Fruit fly (Drosophila melanogaster) whole organism, embryonic: ENCODE measurements around the gene gfzf.
A peak's percentile ranks its signal among the peaks of the same experiment; 100 is the strongest.

Source experiments
- C15 ChIP-seq: fragments of 200-800 bp; sonication (Bioruptor generic); IDR thresholded peaks from 3 replicates; pipeline ENCODE4 v1.3.6; 2022; ENCODE audit warnings: missing biosample characterization, missing genetic modification characterization
- CG10462 ChIP-seq: fragments of 200-800 bp; sonication (Bioruptor generic); optimal IDR thresholded peaks from 2 replicates; lab custom pipeline; 2016; ENCODE audit warnings: missing biosample characterization, missing genetic modification characterization
- CG12219 ChIP-seq: fragments of 200-800 bp; sonication (Bioruptor generic); optimal IDR thresholded peaks from 3 replicates; lab custom pipeline; 2018; ENCODE audit warnings: missing biosample characterization, mild to moderate bottlenecking, missing genetic modification characterization
- CG12391 ChIP-seq: fragments of 200-800 bp; sonication (Bioruptor generic); optimal IDR thresholded peaks from 3 replicates; lab custom pipeline; 2018; ENCODE audit warnings: missing biosample characterization, mild to moderate bottlenecking, missing genetic modification characterization, moderate library complexity
- CG12744 ChIP-seq: fragments of 200-800 bp; sonication (Bioruptor generic); optimal IDR thresholded peaks from 2 replicates; lab custom pipeline; 2016; ENCODE audit warnings: missing biosample characterization, missing genetic modification characterization
- CG14014 ChIP-seq: fragments of 200-800 bp; sonication (Bioruptor generic); IDR thresholded peaks from 2 replicates; pipeline ENCODE4 v1.3.6; 2022; ENCODE audit warnings: missing biosample characterization, missing genetic modification characterization
- CG14710 ChIP-seq: fragments of 200-800 bp; sonication (Bioruptor generic); optimal IDR thresholded peaks from 3 replicates; lab custom pipeline; 2019; ENCODE audit warnings: missing biosample characterization, mild to moderate bottlenecking, missing genetic modification characterization, moderate library complexity
- CG16863 ChIP-seq: fragments of 200-800 bp; sonication (Bioruptor generic); optimal IDR thresholded peaks from 3 replicates; lab custom pipeline; 2016; ENCODE audit warnings: missing biosample characterization, missing genetic modification characterization
- CG17385 ChIP-seq: fragments of 200-800 bp; sonication (Bioruptor generic); optimal IDR thresholded peaks from 3 replicates; lab custom pipeline; 2018; ENCODE audit warnings: missing biosample characterization, mild to moderate bottlenecking, missing genetic modification characterization
- CG17568 ChIP-seq: fragments of 200-800 bp; sonication (Bioruptor generic); optimal IDR thresholded peaks from 2 replicates; lab custom pipeline; 2018; ENCODE audit warnings: missing biosample characterization, mild to moderate bottlenecking, missing genetic modification characterization, moderate library complexity
- CG2875 ChIP-seq: fragments of 200-800 bp; sonication (Bioruptor generic); optimal IDR thresholded peaks from 2 replicates; lab custom pipeline; 2017; ENCODE audit warnings: missing biosample characterization, mild to moderate bottlenecking, missing genetic modification characterization, missing genetic modification reagents
- CG3065 ChIP-seq: fragments of 200-800 bp; sonication (Bioruptor generic); optimal IDR thresholded peaks from 2 replicates; lab custom pipeline; 2016; ENCODE audit warnings: missing biosample characterization, missing genetic modification characterization
- CG3407 ChIP-seq: fragments of 200-800 bp; sonication (Bioruptor generic); optimal IDR thresholded peaks from 2 replicates; lab custom pipeline; 2018; ENCODE audit warnings: missing biosample characterization, mild to moderate bottlenecking, missing genetic modification characterization
- CG3847 ChIP-seq: fragments of 200-800 bp; sonication (Bioruptor generic); IDR thresholded peaks from 2 replicates; pipeline ENCODE4 v1.3.6; 2022; ENCODE audit warnings: missing biosample characterization, missing genetic modification characterization
- CG42726 ChIP-seq: fragments of 200-800 bp; sonication (Bioruptor generic); IDR thresholded peaks from 2 replicates; pipeline ENCODE4 v1.3.6; 2022; ENCODE audit warnings: missing biosample characterization, missing genetic modification characterization; ENCODE audit not compliant: partially characterized antibody
- CG4404 ChIP-seq: fragments of 200-800 bp; sonication (Bioruptor generic); IDR thresholded peaks from 2 replicates; pipeline ENCODE4 v1.3.6; 2022; ENCODE audit warnings: missing biosample characterization, missing genetic modification characterization
- CG5953 ChIP-seq: fragments of 200-800 bp; sonication (Bioruptor generic); IDR thresholded peaks from 2 replicates; pipeline ENCODE4 v1.3.6; 2022; ENCODE audit warnings: missing biosample characterization, missing genetic modification characterization
- CG6254 ChIP-seq: fragments of 200-800 bp; sonication (Bioruptor generic); optimal IDR thresholded peaks from 3 replicates; lab custom pipeline; 2017; ENCODE audit warnings: mild to moderate bottlenecking, missing biosample characterization, missing genetic modification reagents, missing genetic modification characterization
- CG6272 ChIP-seq: fragments of 200-800 bp; sonication (Bioruptor generic); IDR thresholded peaks from 2 replicates; pipeline ENCODE4 v1.3.6; 2022; ENCODE audit warnings: missing biosample characterization, missing genetic modification characterization
- CG6813 ChIP-seq: fragments of 200-800 bp; sonication (Bioruptor generic); optimal IDR thresholded peaks from 2 replicates; lab custom pipeline; 2017; ENCODE audit warnings: missing biosample characterization, missing genetic modification characterization, mild to moderate bottlenecking, moderate library complexity, missing genetic modification reagents
- Dad ChIP-seq: fragments of 200-800 bp; sonication (Bioruptor generic); optimal IDR thresholded peaks from 3 replicates; lab custom pipeline; 2016; ENCODE audit warnings: missing biosample characterization, missing genetic modification characterization
- Dek ChIP-seq: fragments of 200-800 bp; sonication (Bioruptor generic); optimal IDR thresholded peaks from 3 replicates; lab custom pipeline; 2019; ENCODE audit warnings: missing biosample characterization, mild to moderate bottlenecking, missing genetic modification characterization, moderate library complexity
- Drgx ChIP-seq: fragments of 200-800 bp; sonication (Bioruptor generic); IDR thresholded peaks from 2 replicates; pipeline ENCODE4 v1.3.6; 2022; ENCODE audit warnings: missing biosample characterization, missing genetic modification characterization
- E2f2 ChIP-seq: fragments of 200-800 bp; sonication (Bioruptor generic); IDR thresholded peaks from 2 replicates; pipeline ENCODE4 v1.3.6; 2022; ENCODE audit warnings: missing biosample characterization, missing genetic modification characterization
- ERR ChIP-seq: fragments of 200-800 bp; sonication (Bioruptor generic); optimal IDR thresholded peaks from 2 replicates; lab custom pipeline; 2016; ENCODE audit warnings: missing biosample characterization, missing genetic modification characterization
- Fer1 ChIP-seq: fragments of 200-800 bp; sonication (Bioruptor generic); optimal IDR thresholded peaks from 2 replicates; lab custom pipeline; 2017; ENCODE audit warnings: missing biosample characterization, mild to moderate bottlenecking, missing genetic modification characterization
- H15 ChIP-seq: fragments of 200-800 bp; sonication (Bioruptor generic); IDR thresholded peaks from 3 replicates; pipeline ENCODE4 v1.3.6; 2022; ENCODE audit warnings: missing biosample characterization, missing genetic modification characterization
- HLH54F ChIP-seq: fragments of 200-800 bp; sonication (Bioruptor generic); optimal IDR thresholded peaks from 3 replicates; lab custom pipeline; 2016; ENCODE audit warnings: missing biosample characterization, missing genetic modification characterization
- MESR4 ChIP-seq: fragments of 200-800 bp; sonication (Bioruptor generic); optimal IDR thresholded peaks from 2 replicates; lab custom pipeline; 2018; ENCODE audit warnings: missing biosample characterization, mild to moderate bottlenecking, missing genetic modification characterization, moderate library complexity
- NFAT ChIP-seq: fragments of 200-800 bp; sonication (Bioruptor generic); IDR thresholded peaks from 2 replicates; pipeline ENCODE4 v1.3.6; 2022; ENCODE audit warnings: missing biosample characterization, missing genetic modification characterization
- Usf ChIP-seq: fragments of 200-800 bp; sonication (Bioruptor generic); optimal IDR thresholded peaks from 2 replicates; lab custom pipeline; 2017; ENCODE audit warnings: missing genotype, missing biosample characterization, missing genetic modification characterization
- az2 ChIP-seq: fragments of 200-800 bp; sonication (Bioruptor generic); optimal IDR thresholded peaks from 3 replicates; lab custom pipeline; 2016; ENCODE audit warnings: missing biosample characterization, missing genetic modification characterization
- bigmax ChIP-seq: fragments of 200-800 bp; sonication (Bioruptor generic); optimal IDR thresholded peaks from 2 replicates; lab custom pipeline; 2018; ENCODE audit warnings: missing biosample characterization, mild to moderate bottlenecking, missing genetic modification characterization
- cg ChIP-seq: fragments of 200-800 bp; sonication (Bioruptor generic); optimal IDR thresholded peaks from 3 replicates; lab custom pipeline; 2019; ENCODE audit warnings: missing biosample characterization, mild to moderate bottlenecking, missing genetic modification characterization, moderate library complexity
- dmrt11E ChIP-seq: fragments of 200-800 bp; sonication (Bioruptor generic); optimal IDR thresholded peaks from 3 replicates; lab custom pipeline; 2018; ENCODE audit warnings: missing biosample characterization, mild to moderate bottlenecking, missing genetic modification characterization, moderate library complexity
- ewg ChIP-seq: fragments of 200-800 bp; sonication (Bioruptor generic); optimal IDR thresholded peaks from 3 replicates; lab custom pipeline; 2017; ENCODE audit warnings: mild to moderate bottlenecking, missing biosample characterization, missing genetic modification reagents, missing genetic modification characterization
- fu2 ChIP-seq: fragments of 200-800 bp; sonication (Bioruptor generic); optimal IDR thresholded peaks from 2 replicates; lab custom pipeline; 2016; ENCODE audit warnings: missing biosample characterization, missing genetic modification characterization
- insv ChIP-seq, 2 experiments: fragments of 200-800 bp; sonication (Bioruptor generic); optimal IDR thresholded peaks; 3 replicates each; lab custom pipeline; 2016 to 2018; ENCODE audit warnings: missing biosample characterization in 2 of 2, missing genetic modification characterization in 2 of 2
- kah ChIP-seq: fragments of 200-800 bp; sonication (Bioruptor generic); optimal IDR thresholded peaks from 2 replicates; lab custom pipeline; 2018; ENCODE audit warnings: missing biosample characterization, mild to moderate bottlenecking, missing genetic modification characterization
- ken ChIP-seq: fragments of 200-800 bp; sonication (Bioruptor generic); IDR thresholded peaks from 3 replicates; pipeline ENCODE4 v1.3.6; 2022; ENCODE audit warnings: missing biosample characterization, missing genetic modification characterization
- lab ChIP-seq: fragments of 200-800 bp; sonication (Bioruptor generic); optimal IDR thresholded peaks from 3 replicates; lab custom pipeline; 2017; ENCODE audit warnings: missing biosample characterization, missing genetic modification characterization, mild to moderate bottlenecking, moderate library complexity, missing genetic modification reagents
- otp ChIP-seq: fragments of 200-800 bp; sonication (Bioruptor generic); IDR thresholded peaks from 3 replicates; pipeline ENCODE4, ENCODE4 v1.3.6; 2022; ENCODE audit warnings: missing biosample characterization, missing genetic modification characterization
- pita ChIP-seq: fragments of 200-800 bp; sonication (Bioruptor generic); optimal IDR thresholded peaks from 2 replicates; lab custom pipeline; 2017; ENCODE audit warnings: missing biosample characterization, mild to moderate bottlenecking, missing genetic modification characterization
- sens-2 ChIP-seq: fragments of 200-800 bp; sonication (Bioruptor generic); IDR thresholded peaks from 2 replicates; pipeline ENCODE4 v1.3.6; 2022; ENCODE audit warnings: missing biosample characterization, missing genetic modification characterization
- sim ChIP-seq: fragments of 200-800 bp; sonication (Bioruptor generic); IDR thresholded peaks from 2 replicates; pipeline ENCODE4 v1.3.6; 2022; ENCODE audit warnings: missing biosample characterization, missing genetic modification characterization
- slou ChIP-seq: fragments of 200-800 bp; sonication (Bioruptor generic); optimal IDR thresholded peaks from 3 replicates; lab custom pipeline; 2016; ENCODE audit warnings: missing biosample characterization, missing genetic modification characterization
- so ChIP-seq: fragments of 200-800 bp; sonication (Bioruptor generic); IDR thresholded peaks from 3 replicates; pipeline ENCODE4 v1.3.6; 2022; ENCODE audit warnings: missing biosample characterization, missing genetic modification characterization
- sqz ChIP-seq: fragments of 200-800 bp; sonication (Bioruptor generic); optimal IDR thresholded peaks from 3 replicates; lab custom pipeline; 2018; ENCODE audit warnings: missing biosample characterization, mild to moderate bottlenecking, missing genetic modification characterization
- wek ChIP-seq: fragments of 200-800 bp; sonication (Bioruptor generic); optimal IDR thresholded peaks from 3 replicates; lab custom pipeline; 2018; ENCODE audit warnings: missing biosample characterization, mild to moderate bottlenecking, missing genetic modification characterization, moderate library complexity
- zf30C ChIP-seq: fragments of 200-800 bp; sonication (Bioruptor generic); optimal IDR thresholded peaks from 3 replicates; lab custom pipeline; 2018; ENCODE audit warnings: missing biosample characterization, mild to moderate bottlenecking, missing genetic modification characterization

Gene gfzf

DNA sequence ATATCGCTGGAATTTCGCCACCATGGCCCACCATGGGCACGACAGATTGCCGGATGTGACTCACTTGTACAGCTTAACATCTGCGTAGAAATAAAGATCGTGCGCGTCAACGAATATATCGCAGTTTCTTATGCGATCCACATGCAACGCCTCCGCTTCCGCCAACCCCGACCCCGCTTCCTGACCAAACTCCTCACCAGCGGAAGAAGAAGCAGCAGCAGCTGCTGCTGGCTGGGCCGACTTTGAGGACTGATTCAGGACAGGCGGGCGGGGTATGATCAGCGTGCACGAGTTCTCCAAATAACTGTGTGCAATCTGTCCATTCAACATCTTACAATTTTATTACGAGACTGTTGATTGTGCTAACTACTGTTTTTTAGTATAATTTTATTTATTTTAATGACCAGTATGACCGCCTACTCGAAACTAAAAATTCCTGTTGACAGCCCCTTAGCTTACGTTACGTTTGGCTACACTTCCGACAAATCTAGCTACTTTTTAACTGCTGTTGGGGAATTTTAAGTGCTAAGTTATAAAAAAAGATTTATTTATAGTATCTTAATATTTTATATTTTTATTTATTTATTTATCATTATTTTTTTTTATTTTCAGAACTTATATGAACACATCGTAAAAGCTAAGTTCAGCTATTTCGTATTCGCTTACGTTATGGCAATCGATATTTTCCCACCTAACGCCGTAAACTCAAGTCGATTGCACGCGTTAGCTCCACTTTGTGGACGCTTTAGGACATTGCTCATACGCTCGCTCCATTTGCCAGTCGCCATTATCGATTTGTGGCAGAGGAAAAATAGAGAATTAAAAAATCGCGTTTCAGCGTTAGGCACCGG, 35.7 kb upstream of the gfzf start, which contains the start of the genes CG10055 and lap (continued):
- TF ChIP-seq HLH54F (no peak), ERR (no peak), CG12391 (peak; percentile 50), C15 (GFP tag; lab: Robert Waterston, UW) (no peak), kah (GFP tag; lab: Kevin White, UChicago) (no peak), ken (GFP tag; lab: Robert Waterston, UW) (no peak), CG3407 (GFP tag; lab: Kevin White, UChicago) (no peak), Fer1 (GFP tag; lab: Kevin White, UChicago) (no peak), pita (GFP tag; lab: Kevin White, UChicago) (no peak), cg (GFP tag; lab: Kevin White, UChicago) (no peak), bigmax (no peak), CG6254 (GFP tag; lab: Kevin White, UChicago) (no peak), CG3065 (GFP tag; lab: Kevin White, UChicago) (no peak), wek (GFP tag; lab: Kevin White, UChicago) (no peak), CG6813 (GFP tag; lab: Kevin White, UChicago) (no peak), CG12744 (GFP tag; lab: Kevin White, UChicago) (no peak), dmrt11E (tag; lab: Kevin White, UChicago) (no peak), CG6272 (GFP tag; lab: Robert Waterston, UW) (no peak), insv (GFP tag; optimal IDR thresholded peaks at IDR 0.05; lab: Kevin White, UChicago) (no peak), CG42726 (GFP tag; lab: Robert Waterston, UW) (no peak), CG17385 (peak; percentile 94), az2 (no peak), CG5953 (GFP tag; lab: Robert Waterston, UW) (no peak), CG3847 (GFP tag; lab: Robert Waterston, UW) (no peak), zf30C (GFP tag; lab: Kevin White, UChicago) (no peak), so (GFP tag; lab: Robert Waterston, UW) (no peak), Dad (GFP tag; lab: Kevin White, UChicago) (no peak), CG10462 (GFP tag; lab: Kevin White, UChicago) (no peak), CG17568 (no peak), CG4404 (GFP tag; lab: Robert Waterston, UW) (no peak), CG14014 (GFP tag; lab: Robert Waterston, UW) (no peak), ewg (no peak), otp (GFP tag; lab: Robert Waterston, UW) (no peak), Drgx (GFP tag; lab: Robert Waterston, UW) (no peak), H15 (GFP tag; lab: Robert Waterston, UW) (no peak), NFAT (GFP tag; lab: Robert Waterston, UW) (no peak), sqz (no peak), Usf (GFP tag; lab: Kevin White, UChicago) (no peak), CG12219 (no peak), MESR4 (GFP tag; lab: Kevin White, UChicago) (peak; percentile 92), CG14710 (tag; lab: Kevin White, UChicago) (no peak), sim (no peak), Dek (tag; lab: Kevin White, UChicago) (no peak), slou (GFP tag; lab: Kevin White, UChicago) (no peak), lab (GFP tag; lab: Kevin White, UChicago) (no peak), sens-2 (GFP tag; lab: Robert Waterston, UW) (no peak), CG2875 (GFP tag; lab: Kevin White, UChicago) (no peak), E2f2 (GFP tag; lab: Robert Waterston, UW) (no peak), CG16863 (GFP tag; lab: Kevin White, UChicago) (no peak), fu2 (no peak)
